Fruit fly (Drosophila melanogaster) whole organism, prepupa: ENCODE measurements around the gene TwdlP.

Experiments
- Blimp-1 ChIP-seq: fragments of 200-800 bp; sonication (Bioruptor generic); optimal IDR thresholded peaks from 3 replicates; lab custom pipeline; 2017; ENCODE audit warnings: missing biosample characterization, missing genetic modification characterization, mild to moderate bottlenecking, moderate library complexity, missing genetic modification reagents
- CG32006 ChIP-seq: fragments of 200-800 bp; sonication (Bioruptor generic); optimal IDR thresholded peaks from 3 replicates; lab custom pipeline; 2017; ENCODE audit warnings: missing biosample characterization, mild to moderate bottlenecking, missing genetic modification characterization
- CG3919 ChIP-seq: fragments of 200-800 bp; sonication (Bioruptor generic); optimal IDR thresholded peaks from 3 replicates; lab custom pipeline; 2016; ENCODE audit warnings: missing biosample characterization, missing genetic modification characterization
- Lpt ChIP-seq: fragments of 200-800 bp; sonication (Bioruptor generic); optimal IDR thresholded peaks from 3 replicates; lab custom pipeline; 2016; ENCODE audit warnings: missing biosample characterization, missing genetic modification characterization
- fd59A ChIP-seq: fragments of 200-800 bp; sonication (Bioruptor generic); optimal IDR thresholded peaks from 2 replicates; lab custom pipeline; 2017; ENCODE audit warnings: missing biosample characterization, mild to moderate bottlenecking, missing genetic modification characterization, missing genetic modification reagents
- lz ChIP-seq: fragments of 200-800 bp; sonication (Bioruptor generic); optimal IDR thresholded peaks from 3 replicates; lab custom pipeline; 2016; ENCODE audit warnings: missing biosample characterization, missing genetic modification characterization
- salr ChIP-seq, 2 experiments: fragments of 200-800 bp; sonication (Bioruptor generic); optimal IDR thresholded peaks; 3 replicates each; lab custom pipeline; 2016 to 2018; ENCODE audit warnings: missing biosample characterization in 2 of 2, missing genetic modification characterization in 2 of 2, mild to moderate bottlenecking in 1 of 2
- spab ChIP-seq: fragments of 200-800 bp; sonication (Bioruptor generic); optimal IDR thresholded peaks from 2 replicates; lab custom pipeline; 2017; ENCODE audit warnings: missing biosample characterization, mild to moderate bottlenecking, missing genetic modification characterization, missing genetic modification reagents

- no peak for TF ChIP-seq CG3919 (GFP tag; lab: Kevin White, UChicago)
- TF ChIP-seq fd59A (GFP tag; lab: Kevin White, UChicago), result no peak
- TF ChIP-seq lz (GFP tag; lab: Kevin White, UChicago), result no peak
- TF ChIP-seq Lpt (GFP tag; lab: Kevin White, UChicago), result no peak
- no peak for TF ChIP-seq Blimp-1 (GFP tag; lab: Kevin White, UChicago)
- no peak for TF ChIP-seq spab (GFP tag; lab: Kevin White, UChicago)
- no peak for TF ChIP-seq salr (GFP tag; optimal IDR thresholded peaks at IDR 0.05; lab: Kevin White, UChicago)
- no peak for TF ChIP-seq CG32006 (GFP tag; lab: Kevin White, UChicago)
These were observed 5.5 kb upstream of the TwdlP start, which contains the start of gene TwdlO for dm6 chr3R:26626638-26627037.
